Fruit fly (Drosophila melanogaster) whole organism: ENCODE measurements around the gene Nct.

ENCODE experiments used
- CG8478 ChIP-seq: fragments of >200 bp; optimal IDR thresholded peaks from 2 replicates; lab custom pipeline; 2018; ENCODE audit warnings: inconsistent platforms
- Dll ChIP-seq: fragments of >200 bp; optimal IDR thresholded peaks from 2 replicates; lab custom pipeline; 2017
- EcR ChIP-seq, 2 experiments: fragments of >200 bp; optimal IDR thresholded peaks; 2 replicates each; lab custom pipeline; 2017; ENCODE audit warnings: missing biosample characterization in 2 of 2, missing genetic modification characterization in 2 of 2, missing genetic modification reagents in 2 of 2
- pan ChIP-seq: fragments of >200 bp; optimal IDR thresholded peaks from 2 replicates; lab custom pipeline; 2017
- psq ChIP-seq: fragments of >200 bp; optimal IDR thresholded peaks from 2 replicates; lab custom pipeline; 2017
- usp ChIP-seq: fragments of >200 bp; optimal IDR thresholded peaks from 2 replicates; lab custom pipeline; 2017; ENCODE audit warnings: missing biosample characterization, missing genetic modification characterization, mixed read lengths

Nct gene

DNA sequence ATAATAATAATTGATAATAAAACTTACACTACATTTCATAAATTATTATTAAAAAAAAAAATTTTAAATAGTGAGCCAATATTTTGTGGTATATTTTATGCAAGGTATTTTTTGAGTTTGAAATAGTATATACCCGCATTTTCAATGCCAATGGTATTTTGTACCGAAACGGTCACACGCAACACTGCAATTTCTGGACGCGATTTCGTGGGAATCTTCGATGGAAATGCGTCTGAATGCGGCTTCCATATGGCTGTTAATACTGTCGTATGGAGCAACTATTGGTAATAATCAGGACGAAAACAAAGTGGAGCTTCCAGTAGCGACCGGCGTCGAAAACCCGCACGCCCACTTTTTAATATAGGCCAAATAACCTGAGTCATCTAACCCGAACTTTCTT lies at the start of gene Nct:
TSS of gene Nct (plus strand) at position 173 of the 400 bp plus-strand sequence.
- TF ChIP-seq Dll (lab: Kevin White, UChicago) (no peak), usp (GFP tag; lab: Kevin White, UChicago) (no peak), CG8478 (lab: Kevin White, UChicago) (no peak)

- TF ChIP-seq usp (GFP tag; lab: Kevin White, UChicago): no peak
- no peak for TF ChIP-seq Dll (lab: Kevin White, UChicago)
- TF ChIP-seq psq (lab: Kevin White, UChicago): no peak
- TF ChIP-seq pan (lab: Kevin White, UChicago): no peak
- no peak for TF ChIP-seq CG8478 (lab: Kevin White, UChicago)
- TF ChIP-seq EcR (GFP tag; optimal IDR thresholded peaks at IDR 0.05; lab: Kevin White, UChicago): no peak
Measured at dm6 chr3R:24805048-24805447, 46.4 kb upstream of the Nct start, which contains the start of gene polybromo. Gene polybromo, minus strand, starts transcription at chr3R:24805259.

- no peak for TF ChIP-seq psq (lab: Kevin White, UChicago)
- no peak for TF ChIP-seq CG8478 (lab: Kevin White, UChicago)
- no peak for TF ChIP-seq usp (GFP tag; lab: Kevin White, UChicago)
- TF ChIP-seq pan (lab: Kevin White, UChicago): no peak
- no peak for TF ChIP-seq Dll (lab: Kevin White, UChicago)
- TF ChIP-seq EcR (GFP tag; optimal IDR thresholded peaks at IDR 0.05; lab: Kevin White, UChicago): no peak
Measured at dm6 chr3R:24807321-24807720, 44.1 kb upstream of the Nct start, which contains the start of gene CG6980. Gene CG6980, plus strand, starts transcription at chr3R:24807621.

- TF ChIP-seq psq (lab: Kevin White, UChicago): no peak
- no peak for TF ChIP-seq EcR (GFP tag; optimal IDR thresholded peaks at IDR 0.05; lab: Kevin White, UChicago)
- TF ChIP-seq Dll (lab: Kevin White, UChicago): no peak
- TF ChIP-seq pan (lab: Kevin White, UChicago): no peak
- no peak for TF ChIP-seq usp (GFP tag; lab: Kevin White, UChicago)
- TF ChIP-seq CG8478 (lab: Kevin White, UChicago): no peak
Measured at dm6 chr3R:24809576-24810279, 41.7 kb upstream of the Nct start.

DNA sequence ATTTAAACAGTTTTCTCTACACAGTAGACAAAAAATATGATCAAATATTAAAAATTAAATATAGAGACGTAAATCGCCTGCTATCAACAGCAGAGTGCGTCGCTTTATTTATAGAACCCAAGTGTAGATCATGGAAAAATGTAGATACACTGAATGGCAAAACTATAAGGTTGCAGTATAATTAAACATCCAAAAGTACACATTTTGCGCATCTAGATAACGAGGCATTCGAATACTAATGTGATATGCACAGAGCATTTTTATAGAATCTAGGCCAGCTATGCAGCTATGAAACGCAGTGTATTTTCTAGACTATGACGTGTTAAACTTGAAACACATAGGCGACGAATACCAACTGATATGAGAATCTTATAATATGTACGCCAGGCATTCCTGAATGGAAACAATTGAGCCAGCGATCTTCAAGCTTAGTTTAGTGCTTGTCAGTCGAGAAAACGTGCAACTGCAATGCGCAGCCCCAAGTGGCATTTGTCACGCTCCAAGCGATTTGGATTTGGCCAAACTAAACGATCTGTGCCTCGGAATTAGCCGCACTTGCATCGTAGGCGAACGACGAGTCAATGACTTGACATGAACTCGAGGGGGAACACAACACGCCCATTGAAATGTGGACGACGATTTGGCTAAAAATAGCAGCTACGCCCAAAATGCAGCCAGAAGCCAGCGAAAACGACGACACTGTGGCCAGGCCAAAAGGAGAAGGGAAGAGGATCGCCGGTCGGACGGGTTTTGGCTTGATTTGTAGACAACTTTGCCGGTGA lies 40.4 kb upstream of the Nct start:
- no peak for TF ChIP-seq psq (lab: Kevin White, UChicago)
- no peak for TF ChIP-seq pan (lab: Kevin White, UChicago)
- no peak for TF ChIP-seq CG8478 (lab: Kevin White, UChicago)
- TF ChIP-seq Dll (lab: Kevin White, UChicago): no peak
- no peak for TF ChIP-seq usp (GFP tag; lab: Kevin White, UChicago)
- peak in 1 of 2 experiments; percentile 89 for TF ChIP-seq EcR (GFP tag; optimal IDR thresholded peaks at IDR 0.05; lab: Kevin White, UChicago)

dm6 chr3R:24812394-24812793 lies 39.0 kb upstream of the Nct start:
- TF ChIP-seq CG8478 (lab: Kevin White, UChicago) (no peak), usp (GFP tag; lab: Kevin White, UChicago) (no peak), psq (lab: Kevin White, UChicago) (no peak), Dll (lab: Kevin White, UChicago) (no peak), pan (lab: Kevin White, UChicago) (no peak), EcR (GFP tag; optimal IDR thresholded peaks at IDR 0.05; lab: Kevin White, UChicago) (no peak)

dm6 chr3R:24812987-24813636 lies 38.3 kb upstream of the Nct start:
- no peak for TF ChIP-seq EcR (GFP tag; optimal IDR thresholded peaks at IDR 0.05; lab: Kevin White, UChicago)
- TF ChIP-seq pan (lab: Kevin White, UChicago): no peak
- TF ChIP-seq psq (lab: Kevin White, UChicago): no peak
- no peak for TF ChIP-seq CG8478 (lab: Kevin White, UChicago)
- no peak for TF ChIP-seq Dll (lab: Kevin White, UChicago)
- TF ChIP-seq usp (GFP tag; lab: Kevin White, UChicago): no peak

DNA sequence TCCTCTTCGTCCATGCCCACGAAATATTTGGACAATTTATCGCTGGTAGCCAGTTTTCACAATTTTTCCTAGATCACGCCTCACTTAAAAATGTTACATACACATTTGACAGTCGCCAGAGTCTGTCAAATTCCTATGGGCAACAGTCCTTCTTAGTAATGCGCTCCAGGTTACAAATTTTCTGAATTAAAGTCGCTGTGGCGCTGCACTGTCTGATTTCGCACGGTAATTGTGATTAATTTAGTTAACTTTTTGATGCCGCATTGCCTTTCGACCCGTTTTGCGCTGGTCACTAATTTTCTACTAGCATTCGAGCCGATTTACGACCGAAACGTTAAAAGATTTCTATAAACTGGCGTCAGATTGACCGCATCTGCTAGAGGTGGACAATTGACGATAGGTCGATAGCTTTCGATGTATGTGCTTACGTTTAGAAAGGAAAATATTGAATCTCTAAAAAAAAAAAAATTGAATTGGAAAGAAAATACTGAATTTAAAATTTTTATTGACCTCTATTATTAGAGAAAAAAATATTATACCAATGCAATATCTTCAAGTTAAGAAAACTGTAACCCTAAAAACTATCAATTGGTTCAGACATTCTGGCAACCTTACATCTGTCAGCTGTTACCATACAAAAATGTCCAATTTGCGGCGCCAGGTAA lies 37.6 kb upstream of the Nct start, which contains the start of the genes lili and CG34150:
TSS of gene lili (minus strand) at position 376 of the 665 bp plus-strand sequence.
TSS of gene CG34150 (plus strand) at position 626 of the 665 bp plus-strand sequence.
- TF ChIP-seq pan (lab: Kevin White, UChicago): no peak
- no peak for TF ChIP-seq psq (lab: Kevin White, UChicago)
- TF ChIP-seq CG8478 (lab: Kevin White, UChicago): no peak

DNA sequence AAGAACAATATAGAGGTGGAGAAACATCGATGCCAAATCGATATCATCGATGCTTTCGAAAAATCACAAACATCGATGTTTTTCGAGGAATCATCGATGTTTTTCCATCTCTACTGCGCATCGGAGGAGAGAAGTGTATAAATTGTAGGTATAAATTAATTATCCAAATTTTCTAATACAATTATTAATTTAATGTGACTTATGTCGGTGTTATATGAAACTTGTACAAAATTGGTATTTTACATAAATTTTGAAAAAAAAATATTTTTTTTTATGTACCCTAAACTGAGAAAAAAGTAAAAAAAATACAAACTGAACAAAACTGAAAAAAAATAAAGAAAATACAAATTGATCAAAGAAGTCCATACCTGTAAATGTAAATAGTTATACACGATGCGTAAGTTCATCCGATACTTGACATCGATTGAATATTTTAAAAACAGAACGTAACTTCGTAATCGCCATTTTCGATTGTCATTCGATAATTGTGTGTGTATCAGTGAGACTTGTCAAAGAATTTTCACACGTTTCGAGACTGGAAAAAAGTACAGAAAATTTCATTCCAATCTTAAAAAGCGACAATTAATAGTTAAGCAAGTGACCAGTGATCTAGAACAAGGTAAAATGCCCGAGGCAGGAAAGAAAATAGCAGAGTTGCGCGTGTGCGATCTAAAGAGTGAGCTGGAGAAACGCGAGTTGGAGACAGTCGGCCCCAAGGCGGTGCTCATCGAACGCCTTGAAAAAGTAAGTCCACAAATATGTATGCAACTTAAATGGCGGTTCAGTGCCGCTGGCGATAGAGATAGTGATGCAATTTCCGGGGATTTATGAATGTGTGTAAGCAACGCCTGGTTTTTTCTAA lies 34.2 kb upstream of the Nct start, which contains the start of the genes CG5808 and Saf-B:
TSS of gene CG5808 (minus strand) at position 15 of the 862 bp plus-strand sequence.
TSS of gene Saf-B (plus strand) at position 472 of the 862 bp plus-strand sequence.
- TF ChIP-seq EcR (GFP tag; optimal IDR thresholded peaks at IDR 0.05; lab: Kevin White, UChicago): no peak
- no peak for TF ChIP-seq pan (lab: Kevin White, UChicago)
- TF ChIP-seq CG8478 (lab: Kevin White, UChicago): no peak
- no peak for TF ChIP-seq Dll (lab: Kevin White, UChicago)
- TF ChIP-seq usp (GFP tag; lab: Kevin White, UChicago): no peak
- no peak for TF ChIP-seq psq (lab: Kevin White, UChicago)
